Worm (Caenorhabditis elegans) whole organism, early embryonic: ENCODE data around the gene cks-1.

Experiments
- ama-1 ChIP-seq: fragments of 150-350 bp; optimal IDR thresholded peaks from 2 replicates; lab custom pipeline; 2014
- flt-1 ChIP-seq: fragments of 200-800 bp; sonication (Bioruptor generic); IDR thresholded peaks from 2 replicates; pipeline ENCODE4 v1.3.6; 2022; ENCODE audit warnings: missing genetic modification characterization, missing compliant biosample characterization
- hmg-4 ChIP-seq: fragments of 200-800 bp; sonication (Bioruptor generic); optimal IDR thresholded peaks from 2 replicates; lab custom pipeline; 2018; ENCODE audit warnings: mild to moderate bottlenecking, missing genetic modification characterization, missing compliant biosample characterization
- pes-1 ChIP-seq: fragments of 200-800 bp; sonication (Bioruptor generic); IDR thresholded peaks from 2 replicates; pipeline ENCODE4 v1.3.6; 2022; ENCODE audit warnings: missing genetic modification reagents, missing genetic modification characterization, missing compliant biosample characterization
- scrt-1 ChIP-seq: fragments of 200-800 bp; sonication (Bioruptor generic); IDR thresholded peaks from 2 replicates; pipeline ENCODE4 v1.3.6; 2022; ENCODE audit warnings: missing genetic modification characterization, missing compliant biosample characterization
- tbx-37 ChIP-seq: fragments of 200-800 bp; sonication (Bioruptor generic); conservative IDR thresholded peaks from 2 replicates; pipeline ENCODE4 v1.3.6; 2022; ENCODE audit warnings: missing genetic modification reagents, missing genetic modification characterization, missing compliant biosample characterization

DNA sequence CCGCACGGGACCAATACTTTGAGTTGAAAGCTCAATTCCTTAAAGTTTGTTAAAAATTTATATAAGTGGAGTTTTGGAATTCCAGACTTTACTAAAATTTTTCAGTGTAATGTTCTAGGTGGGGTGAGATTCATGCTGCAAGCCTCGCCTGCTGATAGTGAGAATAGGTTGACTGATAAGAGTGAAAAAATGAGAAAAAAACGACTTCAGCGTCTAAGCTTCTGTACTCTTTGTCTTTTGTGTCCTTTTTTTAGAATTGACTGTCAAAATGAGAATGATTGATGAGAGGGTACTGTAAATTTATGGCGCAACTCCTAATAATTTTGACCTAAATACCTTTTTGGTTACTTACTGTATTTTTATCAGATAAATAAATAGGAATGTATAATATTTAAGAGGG lies 20.5 kb downstream of the cks-1 start:
- TF ChIP-seq tbx-37 (GFP tag; lab: Robert Waterston, UW) (no peak), hmg-4 (no peak), ama-1 (lab: Kevin White, UChicago) (no peak), flt-1 (no peak), scrt-1 (GFP tag; lab: Robert Waterston, UW) (no peak), pes-1 (GFP tag; lab: Robert Waterston, UW) (no peak)
